Worm (Caenorhabditis elegans) whole organism, young adult: ENCODE data around the gene K01G5.10.

Experiments used
- B0336.3 ChIP-seq: fragments of 200-800 bp; sonication (Bioruptor generic); IDR thresholded peaks from 2 replicates; pipeline ENCODE4 v1.3.6; 2022; ENCODE audit warnings: missing genetic modification characterization, missing compliant biosample characterization
- F10E7.11 ChIP-seq: sonication (generic microtip); optimal IDR thresholded peaks from 2 replicates; lab custom pipeline; 2017; ENCODE audit warnings: mild to moderate bottlenecking, missing genetic modification characterization, moderate library complexity, missing compliant biosample characterization
- K12H6.12 ChIP-seq: fragments of 200-800 bp; sonication (Bioruptor generic); optimal IDR thresholded peaks from 2 replicates; lab custom pipeline; 2018; ENCODE audit warnings: mild to moderate bottlenecking, missing genetic modification characterization, missing compliant biosample characterization
- Y53F4B.3 ChIP-seq: fragments of 200-800 bp; sonication (Bioruptor generic); IDR thresholded peaks from 2 replicates; pipeline ENCODE4 v1.3.6; 2022; ENCODE audit warnings: missing genetic modification reagents, missing genetic modification characterization, missing compliant biosample characterization
- Y53G8AR.9 ChIP-seq: fragments of 200-800 bp; sonication (Bioruptor generic); conservative IDR thresholded peaks from 2 replicates; pipeline ENCODE4 v1.3.6; 2022; ENCODE audit warnings: missing genetic modification reagents, missing genetic modification characterization, missing compliant biosample characterization
- ZK185.1 ChIP-seq: sonication (generic microtip); optimal IDR thresholded peaks from 2 replicates; lab custom pipeline; 2016; ENCODE audit warnings: mild to moderate bottlenecking, missing genetic modification characterization, missing compliant biosample characterization; ENCODE audit not compliant: poor library complexity, severe bottlenecking
- attf-5 ChIP-seq: fragments of 200-800 bp; sonication (Bioruptor generic); optimal IDR thresholded peaks from 2 replicates; lab custom pipeline; 2018; ENCODE audit warnings: mild to moderate bottlenecking, missing genetic modification characterization, missing compliant biosample characterization
- attf-6 ChIP-seq: fragments of 200-800 bp; sonication (Bioruptor generic); IDR thresholded peaks from 2 replicates; pipeline ENCODE4 v1.3.6; 2022; ENCODE audit warnings: missing genetic modification reagents, missing genetic modification characterization, missing compliant biosample characterization
- ccch-3 ChIP-seq: fragments of 200-800 bp; sonication (Bioruptor generic); optimal IDR thresholded peaks from 2 replicates; lab custom pipeline; 2018; ENCODE audit warnings: mild to moderate bottlenecking, missing genetic modification characterization, missing compliant biosample characterization
- cebp-1 ChIP-seq, 2 experiments: fragments of 200-800 bp in 1 of 2; sonication (Bioruptor generic) in 1 of 2; sonication (generic microtip) in 1 of 2; IDR thresholded peaks in 1 of 2; optimal IDR thresholded peaks in 1 of 2; 2 replicates each; pipeline versions ENCODE4 v1.3.6 to Lab custom; 2017 to 2022; ENCODE audit warnings: missing compliant biosample characterization in 2 of 2, missing genetic modification characterization in 2 of 2, mild to moderate bottlenecking in 1 of 2, missing genetic modification reagents in 1 of 2, moderate library complexity in 1 of 2
- ceh-91 ChIP-seq: fragments of 200-800 bp; sonication (Bioruptor generic); IDR thresholded peaks from 2 replicates; pipeline ENCODE4 v1.3.6; 2022; ENCODE audit warnings: missing genetic modification reagents, missing genetic modification characterization, missing compliant biosample characterization
- dox-1 ChIP-seq: fragments of 200-800 bp; sonication (Bioruptor generic); IDR thresholded peaks from 2 replicates; pipeline ENCODE4 v1.3.6; 2022; ENCODE audit warnings: missing genetic modification reagents, missing genetic modification characterization, missing compliant biosample characterization
- egl-18 ChIP-seq: fragments of 200-800 bp; sonication (Bioruptor generic); IDR thresholded peaks from 2 replicates; pipeline ENCODE4 v1.3.6; 2022; ENCODE audit warnings: missing genetic modification reagents, missing genetic modification characterization, missing compliant biosample characterization
- egrh-3 ChIP-seq: fragments of 200-800 bp; sonication (Bioruptor generic); IDR thresholded peaks from 2 replicates; pipeline ENCODE4 v1.3.6; 2022; ENCODE audit warnings: missing genetic modification reagents, missing genetic modification characterization, missing compliant biosample characterization
- ets-4 ChIP-seq: fragments of 200-800 bp; sonication (Bioruptor generic); optimal IDR thresholded peaks from 2 replicates; lab custom pipeline; 2018; ENCODE audit warnings: mild to moderate bottlenecking, missing genetic modification characterization, missing compliant biosample characterization
- fkh-3 ChIP-seq: sonication (generic microtip); optimal IDR thresholded peaks from 2 replicates; lab custom pipeline; 2016; ENCODE audit warnings: mild to moderate bottlenecking, missing genetic modification characterization, missing compliant biosample characterization
- hlh-12 ChIP-seq: sonication (generic microtip); optimal IDR thresholded peaks from 2 replicates; lab custom pipeline; 2016; ENCODE audit warnings: missing genetic modification characterization, missing compliant biosample characterization
- hmg-1.2 ChIP-seq: fragments of 200-800 bp; sonication (Bioruptor generic); IDR thresholded peaks from 2 replicates; pipeline ENCODE4 v1.3.6; 2022; ENCODE audit warnings: missing genetic modification reagents, missing genetic modification characterization, missing compliant biosample characterization
- hmg-20 ChIP-seq: fragments of 200-800 bp; sonication (Bioruptor generic); IDR thresholded peaks from 2 replicates; pipeline ENCODE4 v1.3.6; 2022; ENCODE audit warnings: missing genetic modification reagents, missing genetic modification characterization, missing compliant biosample characterization
- let-526 ChIP-seq: fragments of 200-800 bp; sonication (Bioruptor generic); IDR thresholded peaks from 2 replicates; pipeline ENCODE4 v1.3.6; 2022; ENCODE audit warnings: missing genetic modification reagents, missing genetic modification characterization, missing compliant biosample characterization
- lin-35 ChIP-seq, 3 experiments: fragments of 150-350 bp in 2 of 3; sonication (generic microtip) in 1 of 3; optimal IDR thresholded peaks; 2 replicates each; lab custom pipeline; 2014 to 2018; ENCODE audit warnings: missing biosample characterization in 3 of 3, missing genetic modification characterization in 3 of 3, missing genetic modification reagents in 3 of 3
- lsl-1 ChIP-seq: fragments of 200-800 bp; sonication (Bioruptor generic); optimal IDR thresholded peaks from 2 replicates; lab custom pipeline; 2018; ENCODE audit warnings: mild to moderate bottlenecking, missing genetic modification characterization, moderate library complexity, missing compliant biosample characterization
- lsy-27 ChIP-seq: sonication (generic microtip); optimal IDR thresholded peaks from 2 replicates; lab custom pipeline; 2017; ENCODE audit warnings: missing genetic modification characterization, mild to moderate bottlenecking, missing compliant biosample characterization, antibody characterized with exemption, missing genotype, borderline replicate concordance; ENCODE audit not compliant: insufficient read depth
- nfyb-1 ChIP-seq: fragments of 200-800 bp; sonication (Bioruptor generic); IDR thresholded peaks from 2 replicates; pipeline ENCODE4 v1.3.6; 2022; ENCODE audit warnings: missing genetic modification reagents, missing genetic modification characterization, missing compliant biosample characterization
- nhr-27 ChIP-seq: fragments of 200-800 bp; sonication (Bioruptor generic); optimal IDR thresholded peaks from 2 replicates; lab custom pipeline; 2018; ENCODE audit warnings: mild to moderate bottlenecking, missing genetic modification characterization, moderate library complexity, missing compliant biosample characterization
- nhr-80 ChIP-seq: sonication (generic microtip); optimal IDR thresholded peaks from 2 replicates; lab custom pipeline; 2016; ENCODE audit warnings: missing genetic modification characterization, missing compliant biosample characterization
- nhr-90 ChIP-seq: sonication (generic microtip); optimal IDR thresholded peaks from 2 replicates; lab custom pipeline; 2016; ENCODE audit warnings: missing genotype, mild to moderate bottlenecking, missing genetic modification characterization, missing compliant biosample characterization
- pbrm-1 ChIP-seq: fragments of 200-800 bp; sonication (Bioruptor generic); IDR thresholded peaks from 2 replicates; pipeline ENCODE4 v1.3.6; 2022; ENCODE audit warnings: missing genetic modification reagents, missing genetic modification characterization, missing compliant biosample characterization
- rcor-1 ChIP-seq: fragments of 200-800 bp; sonication (Bioruptor generic); IDR thresholded peaks from 2 replicates; pipeline ENCODE4 v1.3.6; 2022; ENCODE audit warnings: missing genetic modification reagents, missing genetic modification characterization, missing compliant biosample characterization
- sdz-38 ChIP-seq: sonication (generic microtip); optimal IDR thresholded peaks from 2 replicates; lab custom pipeline; 2016; ENCODE audit warnings: missing genotype, missing genetic modification characterization, missing compliant biosample characterization
- snpc-3.4 ChIP-seq: sonication (generic microtip); optimal IDR thresholded peaks from 2 replicates; lab custom pipeline; 2017; ENCODE audit warnings: missing genetic modification characterization, mild to moderate bottlenecking, missing compliant biosample characterization, antibody characterized with exemption, moderate library complexity, missing genotype, missing genetic modification reagents
- unc-62 ChIP-seq: fragments of 150-350 bp; optimal IDR thresholded peaks from 2 replicates; lab custom pipeline; 2014; ENCODE audit warnings: missing biosample characterization, missing genetic modification reagents, missing genetic modification characterization
- xnd-1 ChIP-seq: sonication (generic microtip); optimal IDR thresholded peaks from 2 replicates; lab custom pipeline; 2016; ENCODE audit warnings: missing genotype, missing genetic modification reagents, missing genetic modification characterization, missing compliant biosample characterization
- zfh-2 ChIP-seq: fragments of 200-800 bp; sonication (Bioruptor generic); conservative IDR thresholded peaks from 2 replicates; pipeline ENCODE4 v1.3.6; 2022; ENCODE audit warnings: missing genetic modification reagents, missing genetic modification characterization, missing compliant biosample characterization
- zim-3 ChIP-seq: sonication (generic microtip); optimal IDR thresholded peaks from 2 replicates; lab custom pipeline; 2017; ENCODE audit warnings: mild to moderate bottlenecking, missing genetic modification characterization, moderate library complexity, missing compliant biosample characterization
- ztf-3 ChIP-seq: fragments of 200-800 bp; sonication (Bioruptor generic); optimal IDR thresholded peaks from 2 replicates; lab custom pipeline; 2018; ENCODE audit warnings: mild to moderate bottlenecking, missing genetic modification characterization, missing compliant biosample characterization

Gene K01G5.10

DNA sequence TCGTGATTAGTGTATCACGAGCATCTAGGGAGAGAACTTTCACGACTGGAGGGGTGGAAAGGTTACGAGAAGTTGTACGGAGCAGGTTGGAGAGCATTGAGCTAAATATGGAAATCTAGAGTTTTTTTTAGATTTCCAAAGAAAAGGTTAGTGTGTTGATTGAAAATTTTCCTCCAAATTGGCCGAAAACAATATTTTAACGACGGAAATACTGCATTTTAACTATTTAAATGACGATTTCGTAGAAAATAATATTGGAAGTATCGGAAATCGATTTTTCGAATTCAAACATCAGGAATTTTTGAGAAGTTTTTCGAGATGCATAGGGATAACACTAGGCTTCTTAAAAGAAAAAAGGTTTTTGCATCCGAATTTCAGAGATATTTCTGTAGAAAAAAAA, at the start of gene K01G5.10:
K01G5.10 (minus strand) TSS at position 101 of the 400 bp plus-strand sequence.
- no peak for TF ChIP-seq lin-35 (GFP tag; optimal IDR thresholded peaks at IDR 0.05; lab: Kevin White, UChicago)
- no peak for TF ChIP-seq ztf-3 (GFP tag; lab: Kevin White, UChicago)
- no peak for TF ChIP-seq fkh-3 (tag; lab: Kevin White, UChicago)
- TF ChIP-seq nhr-90 (tag; lab: Kevin White, UChicago): no peak
- TF ChIP-seq Y53F4B.3: no peak
- TF ChIP-seq ceh-91 (GFP tag; lab: Robert Waterston, UW): no peak
- TF ChIP-seq Y53G8AR.9 (GFP tag; lab: Robert Waterston, UW): no peak

DNA sequence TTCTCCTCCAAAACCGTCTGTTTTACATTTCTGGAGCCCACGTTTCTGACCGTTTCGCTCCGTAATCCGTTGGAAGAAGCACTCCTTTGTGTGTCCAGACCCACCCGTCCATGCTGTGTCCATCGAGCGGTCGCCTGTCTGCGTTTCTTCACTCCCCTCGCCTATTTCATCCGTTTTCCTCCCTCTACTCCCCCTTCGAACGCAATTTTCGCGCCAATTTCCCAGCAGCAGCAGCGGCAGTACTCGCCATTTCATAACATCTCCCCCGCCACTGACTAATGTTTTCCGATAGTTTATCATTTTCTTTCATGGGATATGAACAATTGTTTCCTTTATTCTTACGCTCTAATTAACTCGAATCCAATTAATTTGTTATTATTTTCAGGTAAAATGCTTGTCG, 49.6 kb upstream of the K01G5.10 start:
- TF ChIP-seq unc-62 (GFP tag; lab: Kevin White, UChicago): no peak
- TF ChIP-seq zfh-2: peak; percentile 79
- TF ChIP-seq lsy-27 (tag; lab: Kevin White, UChicago): no peak
- TF ChIP-seq fkh-3 (tag; lab: Kevin White, UChicago): no peak
- no peak for TF ChIP-seq lsl-1 (GFP tag; lab: Kevin White, UChicago)
- TF ChIP-seq attf-5 (GFP tag; lab: Kevin White, UChicago): peak; percentile 23
- TF ChIP-seq ccch-3 (GFP tag; lab: Kevin White, UChicago): no peak
- TF ChIP-seq pbrm-1 (GFP tag; lab: Robert Waterston, UW): peak; percentile 24; the same call in 1 of the 2 replicates
- peak; percentile 26 for TF ChIP-seq K12H6.12 (tag; lab: Kevin White, UChicago)
- peak; percentile 82 for TF ChIP-seq egrh-3 (GFP tag; lab: Robert Waterston, UW)
- no peak for TF ChIP-seq nhr-27 (tag; lab: Kevin White, UChicago)
- TF ChIP-seq nhr-80 (tag; lab: Kevin White, UChicago): peak; percentile 35
- peak; percentile 50; the same call in 1 of the 2 replicates for TF ChIP-seq nfyb-1 (GFP tag; lab: Robert Waterston, UW)
- no peak for TF ChIP-seq hlh-12
- no peak for TF ChIP-seq snpc-3.4 (tag; lab: Kevin White, UChicago)
- no peak for TF ChIP-seq ets-4 (GFP tag; lab: Kevin White, UChicago)
- TF ChIP-seq ZK185.1 (tag; lab: Kevin White, UChicago): no peak
- TF ChIP-seq cebp-1 (GFP tag; IDR thresholded peaks at IDR 0.05; lab: Robert Waterston, UW): peak; percentile 77; the same call in 1 of the 2 replicates
- peak; percentile 91 for TF ChIP-seq cebp-1 (tag; optimal IDR thresholded peaks at IDR 0.05; lab: Kevin White, UChicago)
- TF ChIP-seq hmg-20 (GFP tag; lab: Robert Waterston, UW): no peak
- TF ChIP-seq sdz-38 (tag; lab: Kevin White, UChicago): no peak
- TF ChIP-seq B0336.3: 0 out of 2 replicates have a peak, but pooled peaks have one; percentile 40
- TF ChIP-seq rcor-1: 0 out of 2 replicates have a peak, but pooled peaks have one; percentile 30
- TF ChIP-seq zim-3 (tag; lab: Kevin White, UChicago): no peak
- TF ChIP-seq egl-18 (GFP tag; lab: Robert Waterston, UW): no peak
- TF ChIP-seq hmg-1.2 (GFP tag; lab: Robert Waterston, UW): peak; percentile 53; the same call in 1 of the 2 replicates
- TF ChIP-seq F10E7.11 (tag; lab: Kevin White, UChicago): no peak
- peak; percentile 48 for TF ChIP-seq attf-6 (GFP tag; lab: Robert Waterston, UW)
- TF ChIP-seq let-526 (GFP tag; lab: Robert Waterston, UW): no peak
- TF ChIP-seq dox-1: 0 out of 2 replicates have a peak, but pooled peaks have one; percentile 39
- TF ChIP-seq xnd-1 (tag; lab: Kevin White, UChicago): no peak
- TF ChIP-seq, all 124 proteins: peak for 13
